Fruit fly (Drosophila melanogaster) whole organism, adult: Measurements from ENCODE around the gene Ugt316A1.

Experiments used
- CG11617 ChIP-seq: fragments of 200-800 bp; sonication (Bioruptor generic); optimal IDR thresholded peaks from 2 replicates; lab custom pipeline; 2017; ENCODE audit warnings: mild to moderate bottlenecking, missing biosample characterization, missing genetic modification reagents, missing genetic modification characterization
- CG12768 ChIP-seq: fragments of 200-800 bp; sonication (Bioruptor generic); optimal IDR thresholded peaks from 2 replicates; lab custom pipeline; 2017; ENCODE audit warnings: missing biosample characterization, missing genetic modification characterization, mild to moderate bottlenecking, moderate library complexity, missing genetic modification reagents
- CG14711 ChIP-seq: fragments of 200-800 bp; sonication (Bioruptor generic); optimal IDR thresholded peaks from 2 replicates; lab custom pipeline; 2018; ENCODE audit warnings: missing biosample characterization, mild to moderate bottlenecking, missing genetic modification characterization, moderate library complexity
- CG1620 ChIP-seq: fragments of 200-800 bp; sonication (Bioruptor generic); optimal IDR thresholded peaks from 2 replicates; lab custom pipeline; 2016; ENCODE audit warnings: missing biosample characterization, missing genetic modification characterization
- CG33017 ChIP-seq: fragments of 200-800 bp; sonication (Bioruptor generic); optimal IDR thresholded peaks from 2 replicates; lab custom pipeline; 2018; ENCODE audit warnings: missing biosample characterization, mild to moderate bottlenecking, missing genetic modification characterization, moderate library complexity
- CG5204 ChIP-seq: fragments of 200-800 bp; sonication (Bioruptor generic); optimal IDR thresholded peaks from 2 replicates; lab custom pipeline; 2016; ENCODE audit warnings: missing biosample characterization, missing genetic modification characterization
- CG7045 ChIP-seq: fragments of 200-800 bp; sonication (Bioruptor generic); optimal IDR thresholded peaks from 2 replicates; lab custom pipeline; 2017; ENCODE audit warnings: missing biosample characterization, mild to moderate bottlenecking, missing genetic modification characterization
- CG7101 ChIP-seq: fragments of 200-800 bp; sonication (Bioruptor generic); optimal IDR thresholded peaks from 2 replicates; lab custom pipeline; 2018; ENCODE audit warnings: missing biosample characterization, mild to moderate bottlenecking, missing genetic modification characterization, moderate library complexity
- Clk ChIP-seq: fragments of 200-800 bp; sonication (Bioruptor generic); optimal IDR thresholded peaks from 2 replicates; lab custom pipeline; 2017; ENCODE audit warnings: missing biosample characterization, missing genetic modification characterization
- Crg-1 ChIP-seq: fragments of 200-800 bp; sonication (Bioruptor generic); optimal IDR thresholded peaks from 2 replicates; lab custom pipeline; 2016; ENCODE audit warnings: missing biosample characterization, missing genetic modification characterization
- Hr96 ChIP-seq: fragments of 200-800 bp; sonication (Bioruptor generic); optimal IDR thresholded peaks from 2 replicates; lab custom pipeline; 2016; ENCODE audit warnings: missing biosample characterization, missing genetic modification characterization
- Mnt ChIP-seq: fragments of 200-800 bp; sonication (Bioruptor generic); optimal IDR thresholded peaks from 2 replicates; lab custom pipeline; 2016; ENCODE audit warnings: missing biosample characterization, mild to moderate bottlenecking, missing genetic modification characterization
- bab1 ChIP-seq: fragments of 200-800 bp; sonication (Bioruptor generic); optimal IDR thresholded peaks from 3 replicates; lab custom pipeline; 2019; ENCODE audit warnings: missing biosample characterization, mild to moderate bottlenecking, missing genetic modification characterization, moderate library complexity
- cic ChIP-seq: fragments of 200-800 bp; sonication (Bioruptor generic); optimal IDR thresholded peaks from 2 replicates; lab custom pipeline; 2017; ENCODE audit warnings: missing biosample characterization, mild to moderate bottlenecking, missing genetic modification characterization, moderate library complexity
- cnc ChIP-seq, 2 experiments: fragments of >200 bp; optimal IDR thresholded peaks; 2 replicates each; lab custom pipeline; 2017
- kay ChIP-seq: fragments of 200-800 bp; sonication (Bioruptor generic); peaks from one replicate; lab custom pipeline; 2016; ENCODE audit warnings: missing biosample characterization, missing genetic modification characterization, borderline replicate concordance
- ovo ChIP-seq: fragments of 200-800 bp; sonication (Bioruptor generic); optimal IDR thresholded peaks from 2 replicates; lab custom pipeline; 2016; ENCODE audit warnings: missing biosample characterization, missing genetic modification characterization
- pad ChIP-seq: fragments of 200-800 bp; sonication (Bioruptor generic); optimal IDR thresholded peaks from 3 replicates; lab custom pipeline; 2017; ENCODE audit warnings: missing biosample characterization, missing genetic modification characterization, mild to moderate bottlenecking, moderate library complexity, missing genetic modification reagents
- tj ChIP-seq: fragments of 200-800 bp; sonication (Bioruptor generic); optimal IDR thresholded peaks from 3 replicates; lab custom pipeline; 2017; ENCODE audit warnings: missing biosample characterization, mild to moderate bottlenecking, missing genetic modification characterization, moderate library complexity
- toe ChIP-seq: fragments of 200-800 bp; sonication (Bioruptor generic); optimal IDR thresholded peaks from 2 replicates; lab custom pipeline; 2016; ENCODE audit warnings: missing biosample characterization, missing genetic modification characterization

The Ugt316A1 gene

dm6 chr3L:19049669-19050510, 12.7 kb downstream of the Ugt316A1 start:
- TF ChIP-seq toe (GFP tag; lab: Kevin White, UChicago) (peak; percentile 7), ovo (GFP tag; lab: Kevin White, UChicago) (no peak), Clk (GFP tag; lab: Kevin White, UChicago) (no peak), CG5204 (GFP tag; lab: Kevin White, UChicago) (no peak), Mnt (GFP tag; lab: Kevin White, UChicago) (no peak)

dm6 chr3L:19048761-19049160, 13.9 kb downstream of the Ugt316A1 start:
- TF ChIP-seq CG14711 (tag; lab: Kevin White, UChicago): no peak
- TF ChIP-seq toe (GFP tag; lab: Kevin White, UChicago): no peak
- no peak for TF ChIP-seq CG7045 (GFP tag; lab: Kevin White, UChicago)
- TF ChIP-seq Hr96: no peak

dm6 chr3L:19048257-19048656, 14.4 kb downstream of the Ugt316A1 start:
- TF ChIP-seq CG33017 (tag; lab: Kevin White, UChicago) (no peak), tj (no peak), CG7101 (no peak), cic (GFP tag; lab: Kevin White, UChicago) (no peak), Mnt (GFP tag; lab: Kevin White, UChicago) (no peak), CG5204 (GFP tag; lab: Kevin White, UChicago) (no peak), CG7045 (GFP tag; lab: Kevin White, UChicago) (no peak), Clk (GFP tag; lab: Kevin White, UChicago) (no peak), CG11617 (no peak), Hr96 (no peak), CG12768 (no peak), kay (no peak)

- TF ChIP-seq pad (GFP tag; lab: Kevin White, UChicago) (no peak), CG11617 (no peak), Mnt (GFP tag; lab: Kevin White, UChicago) (no peak), CG7045 (GFP tag; lab: Kevin White, UChicago) (no peak), bab1 (GFP tag; lab: Kevin White, UChicago) (no peak), CG33017 (tag; lab: Kevin White, UChicago) (no peak), CG5204 (GFP tag; lab: Kevin White, UChicago) (no peak)
These were observed 16.1 kb downstream of the Ugt316A1 start for dm6 chr3L:19046389-19047042.

- TF ChIP-seq tj: no peak
- TF ChIP-seq pad (GFP tag; lab: Kevin White, UChicago): no peak
- TF ChIP-seq Mnt (GFP tag; lab: Kevin White, UChicago): peak; percentile 33
- peak; percentile 32 for TF ChIP-seq kay
- no peak for TF ChIP-seq CG1620 (GFP tag; lab: Kevin White, UChicago)
- peak; percentile 52 for TF ChIP-seq toe (GFP tag; lab: Kevin White, UChicago)
- peak; percentile 75 for TF ChIP-seq CG33017 (tag; lab: Kevin White, UChicago)
- TF ChIP-seq Crg-1: peak; percentile 11
- TF ChIP-seq CG11617: peak; percentile 45
- peak; percentile 19 for TF ChIP-seq Hr96
- TF ChIP-seq CG14711 (tag; lab: Kevin White, UChicago): peak; percentile 73
- TF ChIP-seq CG5204 (GFP tag; lab: Kevin White, UChicago): peak; percentile 52
- no peak for TF ChIP-seq cnc (optimal IDR thresholded peaks at IDR 0.05; lab: Kevin White, UChicago)
- TF ChIP-seq Clk (GFP tag; lab: Kevin White, UChicago): no peak
- TF ChIP-seq cic (GFP tag; lab: Kevin White, UChicago): peak; percentile 67
- TF ChIP-seq ovo (GFP tag; lab: Kevin White, UChicago): no peak
- TF ChIP-seq bab1 (GFP tag; lab: Kevin White, UChicago): peak; percentile 72
- peak; percentile 50 for TF ChIP-seq CG7045 (GFP tag; lab: Kevin White, UChicago)
- TF ChIP-seq CG12768: no peak
- TF ChIP-seq CG7101: peak; percentile 81
These were observed 17.2 kb downstream of the Ugt316A1 start, which contains the start of gene nkd for dm6 chr3L:19045299-19046025. Gene nkd (minus strand): TSS chr3L:19045449.

DNA sequence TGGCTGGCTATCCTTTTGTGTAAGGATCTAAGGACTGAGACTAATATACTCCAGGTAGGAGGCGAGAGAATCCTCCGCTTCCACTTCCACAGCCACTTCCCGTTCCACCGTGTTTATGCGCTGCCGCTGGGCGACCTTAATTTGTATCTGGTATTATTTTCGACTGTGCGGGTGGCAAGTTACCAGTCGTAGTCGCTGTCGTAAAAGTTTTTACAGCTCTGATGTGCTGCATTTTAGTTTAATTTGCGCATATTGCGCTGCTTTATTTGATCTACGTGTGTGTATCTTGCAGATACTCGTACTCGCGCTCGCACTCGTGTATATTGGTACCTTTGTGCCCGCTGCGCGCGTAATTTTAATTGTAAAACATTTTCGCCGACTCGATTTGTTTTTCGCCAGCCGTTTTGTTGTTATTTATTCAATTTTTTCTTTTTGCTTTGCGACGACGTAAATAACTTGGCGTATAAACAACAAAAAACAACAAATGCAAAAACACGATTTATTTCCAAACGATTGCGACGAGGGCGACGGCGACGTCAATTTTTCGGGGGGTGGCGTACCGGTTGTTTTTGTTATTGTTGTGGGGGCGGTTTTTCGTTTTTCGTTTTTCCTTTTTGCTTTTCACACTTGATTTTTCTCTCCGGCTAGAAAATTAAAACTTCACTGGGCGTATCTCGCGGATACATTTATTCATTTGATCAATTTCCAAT, 17.9 kb downstream of the Ugt316A1 start:
- TF ChIP-seq CG11617: no peak
- TF ChIP-seq Clk (GFP tag; lab: Kevin White, UChicago): peak; percentile 12
- peak; percentile 34 for TF ChIP-seq CG7045 (GFP tag; lab: Kevin White, UChicago)
- peak; percentile 76 for TF ChIP-seq tj
- peak; percentile 74 for TF ChIP-seq cic (GFP tag; lab: Kevin White, UChicago)
- TF ChIP-seq cnc (optimal IDR thresholded peaks at IDR 0.05; lab: Kevin White, UChicago): no peak
- no peak for TF ChIP-seq CG12768
- peak; percentile 46 for TF ChIP-seq kay
